Worm (Caenorhabditis elegans): ENCODE data around the gene alfa-1.

The alfa-1 gene

ce11 chrII:7615318-7615891 is 46.9 kb downstream of the alfa-1 start:
- TF ChIP-seq C34F6.9 (tag; optimal IDR thresholded peaks at IDR 0.05) (peak; percentile 57), nhr-77 (tag; optimal IDR thresholded peaks at IDR 0.05) (no peak), mbf-1 (tag; optimal IDR thresholded peaks at IDR 0.05) (no peak), Y55F3AM.14 (GFP tag; optimal IDR thresholded peaks at IDR 0.05) (no peak), elt-3 (tag; optimal IDR thresholded peaks at IDR 0.05) (no peak), mdl-1 (tag; optimal IDR thresholded peaks at IDR 0.05) (no peak), unc-39 (tag; optimal IDR thresholded peaks at IDR 0.05) (no peak), nhr-6 (tag; optimal IDR thresholded peaks at IDR 0.05) (no peak), F13H6.1 (tag; optimal IDR thresholded peaks at IDR 0.05) (peak; percentile 24), dmd-4 (tag; optimal IDR thresholded peaks at IDR 0.05) (no peak), nhr-25 (tag; optimal IDR thresholded peaks at IDR 0.05) (no peak), unc-55 (GFP tag; optimal IDR thresholded peaks at IDR 0.05) (no peak), ztf-1 (GFP tag; conservative IDR thresholded peaks at IDR 0.05) (no peak), ama-1 (optimal IDR thresholded peaks at IDR 0.05) (peak; percentile 75), snpc-4 (tag; optimal IDR thresholded peaks at IDR 0.05) (no peak), lsy-2 (tag; optimal IDR thresholded peaks at IDR 0.05) (peak in 1 of 2 experiments; percentile 44), gmeb-1 (tag; optimal IDR thresholded peaks at IDR 0.05) (no peak), ceh-82 (tag; optimal IDR thresholded peaks at IDR 0.05) (no peak), nhr-129 (tag; optimal IDR thresholded peaks at IDR 0.05) (peak; percentile 28)

- TF ChIP-seq nhr-237 (tag; optimal IDR thresholded peaks at IDR 0.05) (no peak), lin-13 (GFP tag; optimal IDR thresholded peaks at IDR 0.05) (no peak), elt-1 (tag; optimal IDR thresholded peaks at IDR 0.05) (no peak), alr-1 (tag; optimal IDR thresholded peaks at IDR 0.05) (no peak), ztf-1 (GFP tag; conservative IDR thresholded peaks at IDR 0.05) (no peak), ztf-4 (tag; optimal IDR thresholded peaks at IDR 0.05) (no peak), skn-1 (tag; optimal IDR thresholded peaks at IDR 0.05) (no peak), nhr-12 (tag; optimal IDR thresholded peaks at IDR 0.05) (no peak), mab-5 (tag; optimal IDR thresholded peaks at IDR 0.05) (no peak), ceh-16 (tag; optimal IDR thresholded peaks at IDR 0.05) (no peak), nhr-10 (tag; optimal IDR thresholded peaks at IDR 0.05) (no peak), nhr-21 (tag; optimal IDR thresholded peaks at IDR 0.05) (no peak), lsy-2 (tag; optimal IDR thresholded peaks at IDR 0.05) (no peak), crh-2 (tag; optimal IDR thresholded peaks at IDR 0.05) (no peak), unc-62 (GFP tag; optimal IDR thresholded peaks at IDR 0.05) (no peak), ceh-82 (tag; optimal IDR thresholded peaks at IDR 0.05) (no peak)
Measured at ce11 chrII:7614334-7614733, 48.0 kb downstream of the alfa-1 start.

- TF ChIP-seq gmeb-1 (tag; optimal IDR thresholded peaks at IDR 0.05) (no peak), sem-4 (tag; optimal IDR thresholded peaks at IDR 0.05) (no peak), ama-1 (optimal IDR thresholded peaks at IDR 0.05) (no peak), ztf-1 (GFP tag; conservative IDR thresholded peaks at IDR 0.05) (no peak), lsy-2 (tag; optimal IDR thresholded peaks at IDR 0.05) (no peak), egl-27 (tag; optimal IDR thresholded peaks at IDR 0.05) (no peak)
Measured at ce11 chrII:7613241-7613782, 49.0 kb downstream of the alfa-1 start, which contains the start of the genes oig-4 and R07G3.7. oig-4 (plus strand) TSS chrII:7613541. R07G3.7 (minus strand) TSS chrII:7613732.

Measured in whole organism, L2 larva.